Worm (Caenorhabditis elegans): ENCODE data around the gene K06H6.5.

ce11 chrV:624922-625321 is 48.8 kb downstream of the K06H6.5 start, which contains the start of gene srt-17:
- TF ChIP-seq pqm-1 (tag; optimal IDR thresholded peaks at IDR 0.05) (no peak), unc-62 (GFP tag; optimal IDR thresholded peaks at IDR 0.05) (no peak), elt-2 (tag; optimal IDR thresholded peaks at IDR 0.05) (no peak)

Data from whole organism, L3 larva.